Fruit fly (Drosophila melanogaster) whole organism, pupa: ENCODE data around the gene CG14082.

ENCODE experiments used
- CG10348 ChIP-seq: fragments of 200-800 bp; sonication (Bioruptor generic); IDR thresholded peaks from 2 replicates; pipeline ENCODE4 v1.3.6; 2022; ENCODE audit warnings: missing biosample characterization, missing genetic modification characterization
- CG12605 ChIP-seq: fragments of 200-800 bp; sonication (Bioruptor generic); IDR thresholded peaks from 2 replicates; pipeline ENCODE4 v1.3.6; 2022; ENCODE audit warnings: missing biosample characterization, missing genetic modification characterization
- CG13204 ChIP-seq: fragments of 200-800 bp; sonication (Bioruptor generic); optimal IDR thresholded peaks from 2 replicates; lab custom pipeline; 2018; ENCODE audit warnings: missing biosample characterization, mild to moderate bottlenecking, missing genetic modification characterization, moderate library complexity
- CG14655 ChIP-seq: fragments of 200-800 bp; sonication (Bioruptor generic); optimal IDR thresholded peaks from 3 replicates; lab custom pipeline; 2017; ENCODE audit warnings: mild to moderate bottlenecking, missing biosample characterization, missing genetic modification reagents, missing genetic modification characterization
- CG15710 ChIP-seq: fragments of 200-800 bp; sonication (Bioruptor generic); optimal IDR thresholded peaks from 2 replicates; lab custom pipeline; 2018; ENCODE audit warnings: missing biosample characterization, mild to moderate bottlenecking, missing genetic modification characterization, moderate library complexity
- CG17806 ChIP-seq: fragments of 200-800 bp; sonication (Bioruptor generic); optimal IDR thresholded peaks from 2 replicates; lab custom pipeline; 2018; ENCODE audit warnings: missing biosample characterization, mild to moderate bottlenecking, missing genetic modification characterization, moderate library complexity
- CG32121 ChIP-seq: fragments of 200-800 bp; sonication (Bioruptor generic); IDR thresholded peaks from 2 replicates; pipeline ENCODE4 v1.3.6; 2022; ENCODE audit warnings: missing biosample characterization, missing genetic modification characterization
- CG34367 ChIP-seq: fragments of 200-800 bp; sonication (Bioruptor generic); optimal IDR thresholded peaks from 2 replicates; lab custom pipeline; 2018; ENCODE audit warnings: missing biosample characterization, mild to moderate bottlenecking, missing genetic modification characterization
- CG4496 ChIP-seq: fragments of 200-800 bp; sonication (Bioruptor generic); IDR thresholded peaks from 3 replicates; pipeline ENCODE4 v1.3.6; 2022; ENCODE audit warnings: missing biosample characterization, missing genetic modification characterization
- CG8159 ChIP-seq: fragments of 200-800 bp; sonication (Bioruptor generic); optimal IDR thresholded peaks from 3 replicates; lab custom pipeline; 2018; ENCODE audit warnings: missing biosample characterization, mild to moderate bottlenecking, missing genetic modification characterization, moderate library complexity
- CG8301 ChIP-seq: fragments of 200-800 bp; sonication (Bioruptor generic); optimal IDR thresholded peaks from 2 replicates; lab custom pipeline; 2018; ENCODE audit warnings: missing biosample characterization, mild to moderate bottlenecking, missing genetic modification characterization
- CG9948 ChIP-seq: fragments of 200-800 bp; sonication (Bioruptor generic); optimal IDR thresholded peaks from 2 replicates; lab custom pipeline; 2018; ENCODE audit warnings: missing biosample characterization, mild to moderate bottlenecking, missing genetic modification characterization, moderate library complexity
- D1 ChIP-seq: fragments of 200-800 bp; sonication (Bioruptor generic); optimal IDR thresholded peaks from 2 replicates; lab custom pipeline; 2018; ENCODE audit warnings: missing biosample characterization, mild to moderate bottlenecking, missing genetic modification characterization, moderate library complexity
- EcR ChIP-seq: fragments of 200-800 bp; sonication (Bioruptor generic); optimal IDR thresholded peaks from 3 replicates; lab custom pipeline; 2019; ENCODE audit warnings: missing biosample characterization, missing genetic modification characterization, mild to moderate bottlenecking, moderate library complexity, missing genetic modification reagents
- Ets98B ChIP-seq: fragments of 200-800 bp; sonication (Bioruptor generic); IDR thresholded peaks from 2 replicates; pipeline ENCODE4 v1.3.6; 2022; ENCODE audit warnings: missing biosample characterization, missing genetic modification characterization
- Pif1A ChIP-seq: fragments of 200-800 bp; sonication (Bioruptor generic); optimal IDR thresholded peaks from 3 replicates; lab custom pipeline; 2016; ENCODE audit warnings: missing biosample characterization, missing genetic modification characterization
- Pif1B ChIP-seq: fragments of 200-800 bp; sonication (Bioruptor generic); optimal IDR thresholded peaks from 3 replicates; lab custom pipeline; 2016; ENCODE audit warnings: missing biosample characterization, missing genetic modification characterization
- Snoo ChIP-seq: fragments of 200-800 bp; sonication (Bioruptor generic); optimal IDR thresholded peaks from 3 replicates; lab custom pipeline; 2017; ENCODE audit warnings: missing biosample characterization, mild to moderate bottlenecking, missing genetic modification characterization, inconsistent platforms
- fd96Ca ChIP-seq: fragments of 200-800 bp; sonication (Bioruptor generic); IDR thresholded peaks from 3 replicates; pipeline ENCODE4 v1.3.6; 2022; ENCODE audit warnings: missing biosample characterization, missing genetic modification characterization
- gl ChIP-seq: fragments of 200-800 bp; sonication (Bioruptor generic); optimal IDR thresholded peaks from 2 replicates; lab custom pipeline; 2018; ENCODE audit warnings: missing biosample characterization, mild to moderate bottlenecking, missing genetic modification characterization
- rn ChIP-seq: fragments of 200-800 bp; sonication (Bioruptor generic); IDR thresholded peaks from 2 replicates; pipeline ENCODE4 v1.3.6; 2022; ENCODE audit warnings: missing biosample characterization, missing genetic modification characterization

CG14082 gene

dm6 chr3L:19177929-19178328, 39.2 kb upstream of the CG14082 start:
- TF ChIP-seq Ets98B (GFP tag; lab: Robert Waterston, UW) (no peak), CG13204 (GFP tag; lab: Kevin White, UChicago) (no peak), Pif1B (GFP tag; lab: Kevin White, UChicago) (no peak), EcR (GFP tag; lab: Kevin White, UChicago) (no peak), CG15710 (no peak), D1 (tag; lab: Kevin White, UChicago) (no peak), CG8301 (no peak), fd96Ca (GFP tag; lab: Robert Waterston, UW) (no peak), CG17806 (no peak), CG12605 (GFP tag; lab: Robert Waterston, UW) (no peak), Snoo (tag; lab: Kevin White, UChicago) (no peak), CG10348 (no peak), CG32121 (GFP tag; lab: Robert Waterston, UW) (no peak), rn (GFP tag; lab: Robert Waterston, UW) (no peak)
- TF ChIP-seq, all 21 proteins: peak for 0

- TF ChIP-seq D1 (tag; lab: Kevin White, UChicago) (no peak), Ets98B (GFP tag; lab: Robert Waterston, UW) (no peak), fd96Ca (GFP tag; lab: Robert Waterston, UW) (no peak), CG15710 (no peak), CG8159 (tag; lab: Kevin White, UChicago) (no peak), CG34367 (tag; lab: Kevin White, UChicago) (no peak), EcR (GFP tag; lab: Kevin White, UChicago) (no peak), CG9948 (tag; lab: Kevin White, UChicago) (no peak), CG14655 (GFP tag; lab: Kevin White, UChicago) (no peak), CG17806 (no peak), Snoo (tag; lab: Kevin White, UChicago) (no peak), Pif1A (GFP tag; lab: Kevin White, UChicago) (no peak), CG10348 (no peak), CG4496 (GFP tag; lab: Robert Waterston, UW) (no peak), CG8301 (no peak), CG12605 (GFP tag; lab: Robert Waterston, UW) (no peak), rn (GFP tag; lab: Robert Waterston, UW) (no peak), Pif1B (GFP tag; lab: Kevin White, UChicago) (no peak), CG32121 (GFP tag; lab: Robert Waterston, UW) (no peak), gl (tag; lab: Kevin White, UChicago) (no peak)
Observed at dm6 chr3L:19176626-19177025, 37.9 kb upstream of the CG14082 start.

- TF ChIP-seq CG8301 (peak; percentile 20), CG14655 (GFP tag; lab: Kevin White, UChicago) (peak; percentile 14), fd96Ca (GFP tag; lab: Robert Waterston, UW) (no peak), CG9948 (tag; lab: Kevin White, UChicago) (peak; percentile 30), CG17806 (peak; percentile 33), CG34367 (tag; lab: Kevin White, UChicago) (peak; percentile 31), CG15710 (peak; percentile 21), CG32121 (GFP tag; lab: Robert Waterston, UW) (no peak), CG8159 (tag; lab: Kevin White, UChicago) (peak; percentile 58), Pif1B (GFP tag; lab: Kevin White, UChicago) (no peak)
Observed at dm6 chr3L:19175368-19175767, 36.6 kb upstream of the CG14082 start.

- no peak for TF ChIP-seq CG4496 (GFP tag; lab: Robert Waterston, UW)
- TF ChIP-seq CG15710: no peak
- no peak for TF ChIP-seq rn (GFP tag; lab: Robert Waterston, UW)
- TF ChIP-seq CG9948 (tag; lab: Kevin White, UChicago): no peak
- TF ChIP-seq fd96Ca (GFP tag; lab: Robert Waterston, UW): no peak
- no peak for TF ChIP-seq EcR (GFP tag; lab: Kevin White, UChicago)
- TF ChIP-seq Pif1B (GFP tag; lab: Kevin White, UChicago): no peak
- TF ChIP-seq Ets98B (GFP tag; lab: Robert Waterston, UW): no peak
- TF ChIP-seq Snoo (tag; lab: Kevin White, UChicago): no peak
- no peak for TF ChIP-seq CG10348
- TF ChIP-seq CG32121 (GFP tag; lab: Robert Waterston, UW): no peak
- no peak for TF ChIP-seq CG34367 (tag; lab: Kevin White, UChicago)
- TF ChIP-seq CG8301: no peak
Observed at dm6 chr3L:19174722-19175121, 35.9 kb upstream of the CG14082 start.

- no peak for TF ChIP-seq CG13204 (GFP tag; lab: Kevin White, UChicago)
- TF ChIP-seq EcR (GFP tag; lab: Kevin White, UChicago): peak; percentile 71
Observed at dm6 chr3L:19174216-19174706, 35.5 kb upstream of the CG14082 start.

dm6 chr3L:19173084-19173720, 34.4 kb upstream of the CG14082 start:
- no peak; the same call in 1 of the 2 replicates for TF ChIP-seq rn (GFP tag; lab: Robert Waterston, UW)
- TF ChIP-seq EcR (GFP tag; lab: Kevin White, UChicago): peak; percentile 65
- TF ChIP-seq fd96Ca (GFP tag; lab: Robert Waterston, UW): peak; percentile 63; the same call in 2 of the 3 replicates
- TF ChIP-seq CG17806: peak; percentile 95
- TF ChIP-seq CG14655 (GFP tag; lab: Kevin White, UChicago): peak; percentile 85
- peak; percentile 82 for TF ChIP-seq Pif1B (GFP tag; lab: Kevin White, UChicago)
- peak; percentile 81 for TF ChIP-seq CG13204 (GFP tag; lab: Kevin White, UChicago)
- no peak for TF ChIP-seq CG10348
- peak; percentile 95 for TF ChIP-seq CG8159 (tag; lab: Kevin White, UChicago)
- TF ChIP-seq D1 (tag; lab: Kevin White, UChicago): peak; percentile 89
- TF ChIP-seq gl (tag; lab: Kevin White, UChicago): peak; percentile 92
- peak; percentile 95 for TF ChIP-seq CG9948 (tag; lab: Kevin White, UChicago)
- peak; percentile 68; the same call in 1 of the 3 replicates for TF ChIP-seq CG4496 (GFP tag; lab: Robert Waterston, UW)
- TF ChIP-seq Ets98B (GFP tag; lab: Robert Waterston, UW): no peak
- TF ChIP-seq CG32121 (GFP tag; lab: Robert Waterston, UW): no peak; the same call in 1 of the 2 replicates
- TF ChIP-seq CG12605 (GFP tag; lab: Robert Waterston, UW): peak; percentile 54; the same call in 1 of the 2 replicates
- peak; percentile 87 for TF ChIP-seq Pif1A (GFP tag; lab: Kevin White, UChicago)
- peak; percentile 94 for TF ChIP-seq CG15710
- TF ChIP-seq CG8301: peak; percentile 72
- TF ChIP-seq Snoo (tag; lab: Kevin White, UChicago): peak; percentile 64
- TF ChIP-seq CG34367 (tag; lab: Kevin White, UChicago): peak; percentile 95
